Worm (Caenorhabditis elegans): ENCODE results near the gene vwa-8.
"Not testable (repeated sequence)": the region's sequence is repeated elsewhere in the genome, so short reads cannot be mapped to it uniquely, and the experiment has no call there.

vwa-8 gene

ce11 chrX:13046324-13046723, 55.1 kb downstream of the vwa-8 start (continued):
- peak; percentile 50 for TF ChIP-seq sptf-2 (GFP tag; optimal IDR thresholded peaks at IDR 0.05)
- TF ChIP-seq nfyb-1 (GFP tag; IDR thresholded peaks at IDR 0.05): peak; percentile 96
- peak; percentile 96 for TF ChIP-seq hmg-1.2 (GFP tag; IDR thresholded peaks at IDR 0.05)
- TF ChIP-seq ceh-100 (GFP tag; IDR thresholded peaks at IDR 0.05): peak; percentile 69
- TF ChIP-seq F57A8.1 (GFP tag; optimal IDR thresholded peaks at IDR 0.05): peak; percentile 58
- peak; percentile 90 for TF ChIP-seq Y53G8AR.9 (GFP tag; conservative IDR thresholded peaks at IDR 0.05)
- TF ChIP-seq ztf-26 (tag; optimal IDR thresholded peaks at IDR 0.05): peak; percentile 88
- TF ChIP-seq F22D6.2 (tag; optimal IDR thresholded peaks at IDR 0.05): peak; percentile 68
- peak; percentile 66 for TF ChIP-seq tlf-1 (GFP tag; optimal IDR thresholded peaks at IDR 0.05)
- peak; percentile 71 for TF ChIP-seq lin-54 (GFP tag; optimal IDR thresholded peaks at IDR 0.05)
- peak; percentile 79 for TF ChIP-seq T07F8.4 (tag; optimal IDR thresholded peaks at IDR 0.05)
- peak; percentile 73 for TF ChIP-seq somi-1 (GFP tag; optimal IDR thresholded peaks at IDR 0.05)
- TF ChIP-seq atf-7 (tag; optimal IDR thresholded peaks at IDR 0.05): peak; percentile 74
- TF ChIP-seq mes-4 (tag; optimal IDR thresholded peaks at IDR 0.05): peak; percentile 48
- TF ChIP-seq Y53F4B.3 (GFP tag; IDR thresholded peaks at IDR 0.05): peak; percentile 47; the same call in 1 of the 2 replicates
- TF ChIP-seq aptf-2 (GFP tag; conservative IDR thresholded peaks at IDR 0.05): 0 out of 2 replicates have a peak, but pooled peaks have one; percentile 41
- peak; percentile 75 for TF ChIP-seq egl-44 (GFP tag; IDR thresholded peaks at IDR 0.05)
- peak; percentile 46 for TF ChIP-seq ztf-22 (GFP tag; optimal IDR thresholded peaks at IDR 0.05)
- TF ChIP-seq egrh-3 (GFP tag; IDR thresholded peaks at IDR 0.05): peak; percentile 72
- TF ChIP-seq fkh-3 (tag; optimal IDR thresholded peaks at IDR 0.05): peak; percentile 84
- TF ChIP-seq aptf-3 (GFP tag; IDR thresholded peaks at IDR 0.05): 0 out of 2 replicates have a peak, but pooled peaks have one; percentile 86
- TF ChIP-seq ama-1 (optimal IDR thresholded peaks at IDR 0.05); cebp-1 (tag; optimal IDR thresholded peaks at IDR 0.05): not testable (repeated sequence)
- TF ChIP-seq ama-1 (GFP tag; optimal IDR thresholded peaks at IDR 0.05): peak; percentile 78 to 89
- TF ChIP-seq nhr-90 (tag; optimal IDR thresholded peaks at IDR 0.05): peak; percentile 91
- TF ChIP-seq K11D2.4 (GFP tag; IDR thresholded peaks at IDR 0.05): peak; percentile 88
- peak; percentile 85 for TF ChIP-seq snpc-4 (GFP tag; optimal IDR thresholded peaks at IDR 0.05)
- TF ChIP-seq snpc-4 (tag; optimal IDR thresholded peaks at IDR 0.05): peak in 3 of 4 experiments; percentile 77 to 83 (median 82)
- TF ChIP-seq ztf-18 (tag; optimal IDR thresholded peaks at IDR 0.05): peak; percentile 80
- TF ChIP-seq ceh-91 (GFP tag; IDR thresholded peaks at IDR 0.05): 0 out of 2 replicates have a peak, but pooled peaks have one; percentile 24
- peak; percentile 84 for TF ChIP-seq snpc-1.3 (tag; optimal IDR thresholded peaks at IDR 0.05; ENCODE audit: insufficient read depth)
- peak; percentile 99 for TF ChIP-seq rpc-1 (optimal IDR thresholded peaks at IDR 0.05)
- peak; percentile 95 for TF ChIP-seq rpc-1 (tag; optimal IDR thresholded peaks at IDR 0.05)
- peak; percentile 74 for TF ChIP-seq C06A6.2 (GFP tag; conservative IDR thresholded peaks at IDR 0.05)
- TF ChIP-seq hmg-20 (GFP tag; IDR thresholded peaks at IDR 0.05): peak; percentile 89
- peak; percentile 79; the same call in 1 of the 2 replicates for TF ChIP-seq egl-18 (GFP tag; IDR thresholded peaks at IDR 0.05)
- peak; percentile 70 for TF ChIP-seq attf-5 (GFP tag; optimal IDR thresholded peaks at IDR 0.05)
- peak; percentile 91 for TF ChIP-seq ekl-4 (GFP tag; IDR thresholded peaks at IDR 0.05)
- peak; percentile 82 for TF ChIP-seq mcd-1 (GFP tag; IDR thresholded peaks at IDR 0.05)
- TF ChIP-seq zim-3 (tag; optimal IDR thresholded peaks at IDR 0.05): peak; percentile 96
- TF ChIP-seq ceh-40 (GFP tag; IDR thresholded peaks at IDR 0.05): peak; percentile 89
- 0 out of 2 replicates have a peak, but pooled peaks have one; percentile 73 for TF ChIP-seq F37B4.10 (GFP tag; IDR thresholded peaks at IDR 0.05)
- peak; percentile 95 for TF ChIP-seq lin-40 (tag; optimal IDR thresholded peaks at IDR 0.05)
- peak; percentile 82 for TF ChIP-seq akir-1 (GFP tag; optimal IDR thresholded peaks at IDR 0.05)
- peak; percentile 87 for TF ChIP-seq ceh-27 (GFP tag; optimal IDR thresholded peaks at IDR 0.05)
- peak; percentile 89 for TF ChIP-seq D2030.7 (GFP tag; IDR thresholded peaks at IDR 0.05)
- TF ChIP-seq snpc-3.4 (tag; optimal IDR thresholded peaks at IDR 0.05): peak; percentile 90
- 0 out of 2 replicates have a peak, but pooled peaks have one; percentile 51 for TF ChIP-seq hlh-26 (GFP tag; conservative IDR thresholded peaks at IDR 0.05)
- peak; percentile 76 for TF ChIP-seq cebp-1 (GFP tag; IDR thresholded peaks at IDR 0.05)
